Fruit fly (Drosophila melanogaster) S2 (cell line): ENCODE data around the gene RagA-B.

Experiments
- CG8478 ChIP-seq: fragments of >200 bp; optimal IDR thresholded peaks from 2 replicates; lab custom pipeline; 2018
- CTCF ChIP-seq, 2 experiments: fragments of >200 bp; optimal IDR thresholded peaks; 2 replicates each; lab custom pipeline; 2018

dm6 chr3R:8969926-8970306 lies 14.2 kb downstream of the RagA-B start:
- TF ChIP-seq CTCF (optimal IDR thresholded peaks at IDR 0.05; lab: Kevin White, UChicago) (no peak), CG8478 (no peak)
